Fruit fly (Drosophila melanogaster) whole organism, pupa: ENCODE data around the gene CG13919.

ENCODE experiments used
- CG10348 ChIP-seq: fragments of 200-800 bp; sonication (Bioruptor generic); IDR thresholded peaks from 2 replicates; pipeline ENCODE4 v1.3.6; 2022; ENCODE audit warnings: missing biosample characterization, missing genetic modification characterization
- CG12605 ChIP-seq: fragments of 200-800 bp; sonication (Bioruptor generic); IDR thresholded peaks from 2 replicates; pipeline ENCODE4 v1.3.6; 2022; ENCODE audit warnings: missing biosample characterization, missing genetic modification characterization
- CG13204 ChIP-seq: fragments of 200-800 bp; sonication (Bioruptor generic); optimal IDR thresholded peaks from 2 replicates; lab custom pipeline; 2018; ENCODE audit warnings: missing biosample characterization, mild to moderate bottlenecking, missing genetic modification characterization, moderate library complexity
- CG14655 ChIP-seq: fragments of 200-800 bp; sonication (Bioruptor generic); optimal IDR thresholded peaks from 3 replicates; lab custom pipeline; 2017; ENCODE audit warnings: mild to moderate bottlenecking, missing biosample characterization, missing genetic modification reagents, missing genetic modification characterization
- CG15710 ChIP-seq: fragments of 200-800 bp; sonication (Bioruptor generic); optimal IDR thresholded peaks from 2 replicates; lab custom pipeline; 2018; ENCODE audit warnings: missing biosample characterization, mild to moderate bottlenecking, missing genetic modification characterization, moderate library complexity
- CG17806 ChIP-seq: fragments of 200-800 bp; sonication (Bioruptor generic); optimal IDR thresholded peaks from 2 replicates; lab custom pipeline; 2018; ENCODE audit warnings: missing biosample characterization, mild to moderate bottlenecking, missing genetic modification characterization, moderate library complexity
- CG32121 ChIP-seq: fragments of 200-800 bp; sonication (Bioruptor generic); IDR thresholded peaks from 2 replicates; pipeline ENCODE4 v1.3.6; 2022; ENCODE audit warnings: missing biosample characterization, missing genetic modification characterization
- CG34367 ChIP-seq: fragments of 200-800 bp; sonication (Bioruptor generic); optimal IDR thresholded peaks from 2 replicates; lab custom pipeline; 2018; ENCODE audit warnings: missing biosample characterization, mild to moderate bottlenecking, missing genetic modification characterization
- CG4496 ChIP-seq: fragments of 200-800 bp; sonication (Bioruptor generic); IDR thresholded peaks from 3 replicates; pipeline ENCODE4 v1.3.6; 2022; ENCODE audit warnings: missing biosample characterization, missing genetic modification characterization
- CG8159 ChIP-seq: fragments of 200-800 bp; sonication (Bioruptor generic); optimal IDR thresholded peaks from 3 replicates; lab custom pipeline; 2018; ENCODE audit warnings: missing biosample characterization, mild to moderate bottlenecking, missing genetic modification characterization, moderate library complexity
- CG8301 ChIP-seq: fragments of 200-800 bp; sonication (Bioruptor generic); optimal IDR thresholded peaks from 2 replicates; lab custom pipeline; 2018; ENCODE audit warnings: missing biosample characterization, mild to moderate bottlenecking, missing genetic modification characterization
- CG9948 ChIP-seq: fragments of 200-800 bp; sonication (Bioruptor generic); optimal IDR thresholded peaks from 2 replicates; lab custom pipeline; 2018; ENCODE audit warnings: missing biosample characterization, mild to moderate bottlenecking, missing genetic modification characterization, moderate library complexity
- D1 ChIP-seq: fragments of 200-800 bp; sonication (Bioruptor generic); optimal IDR thresholded peaks from 2 replicates; lab custom pipeline; 2018; ENCODE audit warnings: missing biosample characterization, mild to moderate bottlenecking, missing genetic modification characterization, moderate library complexity
- EcR ChIP-seq: fragments of 200-800 bp; sonication (Bioruptor generic); optimal IDR thresholded peaks from 3 replicates; lab custom pipeline; 2019; ENCODE audit warnings: missing biosample characterization, missing genetic modification characterization, mild to moderate bottlenecking, moderate library complexity, missing genetic modification reagents
- Ets98B ChIP-seq: fragments of 200-800 bp; sonication (Bioruptor generic); IDR thresholded peaks from 2 replicates; pipeline ENCODE4 v1.3.6; 2022; ENCODE audit warnings: missing biosample characterization, missing genetic modification characterization
- Pif1A ChIP-seq: fragments of 200-800 bp; sonication (Bioruptor generic); optimal IDR thresholded peaks from 3 replicates; lab custom pipeline; 2016; ENCODE audit warnings: missing biosample characterization, missing genetic modification characterization
- Pif1B ChIP-seq: fragments of 200-800 bp; sonication (Bioruptor generic); optimal IDR thresholded peaks from 3 replicates; lab custom pipeline; 2016; ENCODE audit warnings: missing biosample characterization, missing genetic modification characterization
- Snoo ChIP-seq: fragments of 200-800 bp; sonication (Bioruptor generic); optimal IDR thresholded peaks from 3 replicates; lab custom pipeline; 2017; ENCODE audit warnings: missing biosample characterization, mild to moderate bottlenecking, missing genetic modification characterization, inconsistent platforms
- fd96Ca ChIP-seq: fragments of 200-800 bp; sonication (Bioruptor generic); IDR thresholded peaks from 3 replicates; pipeline ENCODE4 v1.3.6; 2022; ENCODE audit warnings: missing biosample characterization, missing genetic modification characterization
- gl ChIP-seq: fragments of 200-800 bp; sonication (Bioruptor generic); optimal IDR thresholded peaks from 2 replicates; lab custom pipeline; 2018; ENCODE audit warnings: missing biosample characterization, mild to moderate bottlenecking, missing genetic modification characterization
- rn ChIP-seq: fragments of 200-800 bp; sonication (Bioruptor generic); IDR thresholded peaks from 2 replicates; pipeline ENCODE4 v1.3.6; 2022; ENCODE audit warnings: missing biosample characterization, missing genetic modification characterization

Gene CG13919

DNA sequence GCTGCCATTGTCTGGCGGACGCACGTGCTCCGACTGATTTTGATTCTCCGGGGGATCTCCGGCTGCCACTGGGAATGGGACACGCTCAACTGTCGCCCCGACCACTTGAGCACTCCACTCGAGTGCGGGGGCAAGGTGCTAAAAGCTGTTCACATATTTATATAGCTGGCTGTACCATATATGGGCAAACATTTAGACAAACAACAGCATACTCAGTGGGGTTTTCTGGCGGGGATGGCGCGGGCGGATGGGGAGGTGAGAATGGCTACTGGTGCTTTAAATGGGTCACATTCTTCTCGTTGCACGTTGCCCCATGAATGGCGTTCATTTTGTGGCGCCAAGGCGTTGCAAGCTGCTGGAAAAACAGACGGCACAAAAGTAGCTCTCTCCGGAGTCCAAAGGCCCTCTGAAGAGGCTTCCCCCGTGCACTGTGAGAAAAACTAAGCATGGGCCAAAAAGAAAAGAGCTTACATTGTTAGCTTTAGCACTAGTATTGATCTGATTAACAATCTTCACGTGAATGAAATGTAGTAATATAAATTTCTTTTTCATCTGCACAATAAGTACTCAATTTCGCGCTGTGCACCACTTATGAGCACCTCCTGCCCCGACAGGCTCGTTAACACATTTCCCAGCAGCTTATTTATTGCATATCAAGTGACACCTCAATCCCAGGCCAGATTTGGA is 45.6 kb downstream of the CG13919 start:
- TF ChIP-seq Pif1A (GFP tag; lab: Kevin White, UChicago): peak; percentile 86
- peak; percentile 86 for TF ChIP-seq CG4496
- TF ChIP-seq CG10348 (GFP tag; lab: Robert Waterston, UW): no peak
- TF ChIP-seq Snoo: peak; percentile 54
- TF ChIP-seq CG32121 (GFP tag; lab: Robert Waterston, UW): peak; percentile 55; the same call in 1 of the 2 replicates
- TF ChIP-seq CG9948 (tag; lab: Kevin White, UChicago): peak; percentile 85
- peak; percentile 63 for TF ChIP-seq CG12605
- TF ChIP-seq D1 (tag; lab: Kevin White, UChicago): peak; percentile 28
- TF ChIP-seq fd96Ca (GFP tag; lab: Robert Waterston, UW): peak; percentile 86
- peak; percentile 83 for TF ChIP-seq CG17806 (tag; lab: Kevin White, UChicago)
- peak; percentile 70 for TF ChIP-seq gl (tag; lab: Kevin White, UChicago)
- peak; percentile 39 for TF ChIP-seq CG13204
- TF ChIP-seq rn (GFP tag; lab: Robert Waterston, UW): peak; percentile 44; the same call in 1 of the 2 replicates
- peak; percentile 86 for TF ChIP-seq CG8159 (tag; lab: Kevin White, UChicago)
- TF ChIP-seq CG15710 (tag; lab: Kevin White, UChicago): peak; percentile 79
- peak; percentile 77 for TF ChIP-seq CG8301 (tag; lab: Kevin White, UChicago)
- peak; percentile 72 for TF ChIP-seq CG34367 (tag; lab: Kevin White, UChicago)
- no peak for TF ChIP-seq EcR
- TF ChIP-seq Ets98B (GFP tag; lab: Robert Waterston, UW): peak; percentile 72
- peak; percentile 73 for TF ChIP-seq Pif1B (GFP tag; lab: Kevin White, UChicago)
- peak; percentile 81 for TF ChIP-seq CG14655 (GFP tag; lab: Kevin White, UChicago)
- TF ChIP-seq, all 21 proteins: peak for 19

DNA sequence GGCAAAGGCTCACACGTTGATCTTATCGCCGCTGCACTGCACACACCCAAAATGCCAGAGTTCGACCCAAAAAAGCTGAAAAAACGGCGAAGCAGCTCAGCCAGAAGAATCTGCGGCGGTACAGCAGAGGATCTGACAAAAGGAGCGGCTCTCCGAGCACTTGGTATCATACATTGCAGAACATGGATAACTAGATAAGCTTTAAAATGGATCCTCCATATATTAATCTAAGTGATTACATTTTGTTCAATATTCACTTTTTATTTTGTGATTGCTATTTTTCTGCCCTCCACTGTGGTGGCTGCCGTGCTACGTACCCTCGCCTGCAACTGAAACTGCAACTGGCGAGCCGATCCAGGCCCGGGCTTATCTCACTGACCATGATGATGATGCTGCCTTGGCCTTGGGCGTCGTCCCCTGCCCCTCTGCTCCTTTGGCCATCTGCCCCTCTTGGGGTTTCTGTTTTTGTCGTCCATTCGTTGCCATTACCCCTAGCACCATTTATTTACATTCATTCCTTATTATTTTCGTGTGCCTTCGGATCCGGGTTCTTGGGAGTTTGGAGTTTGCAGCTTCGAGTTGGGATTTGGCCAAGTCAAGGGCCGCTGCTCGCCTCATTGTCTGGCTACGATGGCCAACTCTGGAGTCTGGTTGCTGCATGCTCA is 47.0 kb downstream of the CG13919 start:
- TF ChIP-seq rn (GFP tag; lab: Robert Waterston, UW) (peak; percentile 80), CG15710 (tag; lab: Kevin White, UChicago) (peak; percentile 92), CG32121 (GFP tag; lab: Robert Waterston, UW) (peak; percentile 63), CG4496 (peak; percentile 90), CG17806 (tag; lab: Kevin White, UChicago) (peak; percentile 78), Pif1A (GFP tag; lab: Kevin White, UChicago) (peak; percentile 88), Ets98B (GFP tag; lab: Robert Waterston, UW) (peak; percentile 76), CG9948 (tag; lab: Kevin White, UChicago) (peak; percentile 91), EcR (peak; percentile 76), fd96Ca (GFP tag; lab: Robert Waterston, UW) (peak; percentile 89), Snoo (peak; percentile 87), CG13204 (peak; percentile 83), CG8159 (tag; lab: Kevin White, UChicago) (peak; percentile 88), Pif1B (GFP tag; lab: Kevin White, UChicago) (peak; percentile 81), D1 (tag; lab: Kevin White, UChicago) (peak; percentile 56), CG14655 (GFP tag; lab: Kevin White, UChicago) (peak; percentile 78), CG12605 (peak; percentile 70), CG10348 (GFP tag; lab: Robert Waterston, UW) (no peak), CG34367 (tag; lab: Kevin White, UChicago) (peak; percentile 90), gl (tag; lab: Kevin White, UChicago) (peak; percentile 90), CG8301 (tag; lab: Kevin White, UChicago) (peak; percentile 81)

DNA sequence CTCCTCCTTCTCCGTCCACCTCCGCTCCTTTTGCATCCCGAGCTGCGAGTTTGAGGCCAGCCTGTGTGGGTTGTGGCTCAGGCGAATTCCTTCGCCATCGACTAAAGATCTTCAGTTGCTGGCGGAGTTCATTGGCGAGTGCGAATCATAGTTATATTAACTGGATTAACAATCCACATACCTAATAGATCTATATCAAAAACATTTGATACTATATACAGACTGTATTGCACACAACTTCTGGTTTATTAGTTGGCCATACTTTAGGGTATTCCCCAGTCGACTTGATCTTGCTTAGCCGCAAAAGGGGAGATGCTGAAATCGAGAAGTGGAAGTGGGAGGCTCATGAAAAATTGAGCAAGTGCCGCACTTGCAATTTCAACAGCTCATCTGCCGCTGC is 47.6 kb downstream of the CG13919 start:
- TF ChIP-seq rn (GFP tag; lab: Robert Waterston, UW): no peak
- no peak for TF ChIP-seq EcR
- TF ChIP-seq CG8301 (tag; lab: Kevin White, UChicago): peak; percentile 33
- TF ChIP-seq Snoo: no peak
- TF ChIP-seq CG12605: no peak
- TF ChIP-seq Pif1A (GFP tag; lab: Kevin White, UChicago): no peak
- TF ChIP-seq Ets98B (GFP tag; lab: Robert Waterston, UW): no peak
- TF ChIP-seq CG32121 (GFP tag; lab: Robert Waterston, UW): no peak
- TF ChIP-seq CG14655 (GFP tag; lab: Kevin White, UChicago): peak; percentile 61
- peak; percentile 74 for TF ChIP-seq CG8159 (tag; lab: Kevin White, UChicago)
- peak; percentile 10 for TF ChIP-seq gl (tag; lab: Kevin White, UChicago)
- no peak for TF ChIP-seq D1 (tag; lab: Kevin White, UChicago)
- TF ChIP-seq CG15710 (tag; lab: Kevin White, UChicago): peak; percentile 44
- no peak for TF ChIP-seq CG4496
- no peak for TF ChIP-seq Pif1B (GFP tag; lab: Kevin White, UChicago)
- TF ChIP-seq CG34367 (tag; lab: Kevin White, UChicago): peak; percentile 36
- peak; percentile 70 for TF ChIP-seq CG17806 (tag; lab: Kevin White, UChicago)
- TF ChIP-seq fd96Ca (GFP tag; lab: Robert Waterston, UW): no peak
- TF ChIP-seq CG10348 (GFP tag; lab: Robert Waterston, UW): no peak
- peak; percentile 56 for TF ChIP-seq CG9948 (tag; lab: Kevin White, UChicago)
- no peak for TF ChIP-seq CG13204
- TF ChIP-seq, all 21 proteins: peak for 8

DNA sequence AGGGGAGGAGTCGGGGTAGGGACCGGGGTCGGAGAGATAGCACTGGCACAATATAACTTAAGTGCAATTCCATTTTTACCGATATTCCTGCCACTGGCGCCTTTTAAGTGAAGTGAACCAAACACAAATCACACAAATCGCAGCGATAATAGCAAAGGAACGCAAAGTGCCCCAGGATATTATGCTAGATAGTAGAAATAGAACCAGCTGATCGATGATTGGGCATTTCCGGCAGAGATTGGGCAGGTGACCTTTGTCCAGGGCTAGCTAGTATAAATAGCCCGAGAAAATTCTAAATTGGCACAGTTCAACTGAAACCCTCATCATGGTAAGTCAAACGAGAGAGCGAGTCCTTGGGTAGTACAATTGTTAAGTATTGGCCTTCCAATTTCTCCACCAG is 49.0 kb downstream of the CG13919 start, which contains the start of gene CG12011:
Gene CG12011 (plus strand): TSS at position 301 of the 400 bp plus-strand sequence.
- no peak for TF ChIP-seq CG13204
- TF ChIP-seq CG4496: no peak
- TF ChIP-seq gl (tag; lab: Kevin White, UChicago): no peak
- TF ChIP-seq CG12605: no peak
- TF ChIP-seq CG8301 (tag; lab: Kevin White, UChicago): no peak
- no peak for TF ChIP-seq Pif1A (GFP tag; lab: Kevin White, UChicago)
- TF ChIP-seq Ets98B (GFP tag; lab: Robert Waterston, UW): no peak
- no peak for TF ChIP-seq CG14655 (GFP tag; lab: Kevin White, UChicago)
- no peak for TF ChIP-seq CG8159 (tag; lab: Kevin White, UChicago)
- no peak for TF ChIP-seq D1 (tag; lab: Kevin White, UChicago)
- no peak for TF ChIP-seq CG9948 (tag; lab: Kevin White, UChicago)
- TF ChIP-seq CG10348 (GFP tag; lab: Robert Waterston, UW): no peak
- no peak for TF ChIP-seq CG15710 (tag; lab: Kevin White, UChicago)
- TF ChIP-seq CG17806 (tag; lab: Kevin White, UChicago): no peak
- no peak for TF ChIP-seq rn (GFP tag; lab: Robert Waterston, UW)
- TF ChIP-seq CG34367 (tag; lab: Kevin White, UChicago): no peak
- no peak for TF ChIP-seq CG32121 (GFP tag; lab: Robert Waterston, UW)
- no peak for TF ChIP-seq EcR
- TF ChIP-seq, all 21 proteins: peak for 0
